Worm (Caenorhabditis elegans): ENCODE results near the gene sri-20.

DNA sequence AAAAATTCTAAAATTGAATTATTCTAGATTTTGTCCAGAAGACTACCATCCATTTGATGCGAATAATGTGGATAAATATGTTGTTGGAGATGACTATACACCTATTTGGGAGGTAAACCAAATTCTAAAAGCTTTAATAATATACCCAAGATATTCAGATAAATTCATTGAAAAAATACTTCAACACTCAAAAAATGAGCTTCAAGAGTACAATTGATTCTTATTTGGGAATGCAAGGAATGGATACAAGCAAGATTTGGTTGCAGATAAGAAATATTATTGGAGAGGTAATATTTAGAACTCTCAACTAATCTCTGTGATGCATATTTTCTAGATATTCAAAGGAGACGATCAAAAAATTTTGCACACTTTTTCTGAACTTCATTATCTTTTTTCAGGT, 8.2 kb upstream of the sri-20 start:
- no peak for TF ChIP-seq ztf-3 (GFP tag; optimal IDR thresholded peaks at IDR 0.05)
- no peak for TF ChIP-seq pha-4 (tag; optimal IDR thresholded peaks at IDR 0.05)
- TF ChIP-seq Y95B8A.8 (GFP tag; IDR thresholded peaks at IDR 0.05) = no peak
- no peak for TF ChIP-seq lsl-1 (GFP tag; optimal IDR thresholded peaks at IDR 0.05)
- TF ChIP-seq dpff-1 (tag; optimal IDR thresholded peaks at IDR 0.05) = no peak
- TF ChIP-seq ztf-25 (GFP tag; IDR thresholded peaks at IDR 0.05) = no peak
- no peak for TF ChIP-seq K12H6.12 (tag; optimal IDR thresholded peaks at IDR 0.05)
- no peak for TF ChIP-seq rcor-1 (GFP tag; IDR thresholded peaks at IDR 0.05)
- no peak for TF ChIP-seq madf-6 (GFP tag; IDR thresholded peaks at IDR 0.05)
- no peak for TF ChIP-seq B0035.1 (tag; optimal IDR thresholded peaks at IDR 0.05)
- no peak for TF ChIP-seq F49E8.2 (tag; optimal IDR thresholded peaks at IDR 0.05; ENCODE audit: insufficient read depth)
